Fruit fly (Drosophila melanogaster) S2 (cell line): ENCODE measurements around the gene CG9164.

Experiments
- CG8478 ChIP-seq: fragments of >200 bp; optimal IDR thresholded peaks from 2 replicates; lab custom pipeline; 2018
- CTCF ChIP-seq, 2 experiments: fragments of >200 bp; optimal IDR thresholded peaks; 2 replicates each; lab custom pipeline; 2018

DNA sequence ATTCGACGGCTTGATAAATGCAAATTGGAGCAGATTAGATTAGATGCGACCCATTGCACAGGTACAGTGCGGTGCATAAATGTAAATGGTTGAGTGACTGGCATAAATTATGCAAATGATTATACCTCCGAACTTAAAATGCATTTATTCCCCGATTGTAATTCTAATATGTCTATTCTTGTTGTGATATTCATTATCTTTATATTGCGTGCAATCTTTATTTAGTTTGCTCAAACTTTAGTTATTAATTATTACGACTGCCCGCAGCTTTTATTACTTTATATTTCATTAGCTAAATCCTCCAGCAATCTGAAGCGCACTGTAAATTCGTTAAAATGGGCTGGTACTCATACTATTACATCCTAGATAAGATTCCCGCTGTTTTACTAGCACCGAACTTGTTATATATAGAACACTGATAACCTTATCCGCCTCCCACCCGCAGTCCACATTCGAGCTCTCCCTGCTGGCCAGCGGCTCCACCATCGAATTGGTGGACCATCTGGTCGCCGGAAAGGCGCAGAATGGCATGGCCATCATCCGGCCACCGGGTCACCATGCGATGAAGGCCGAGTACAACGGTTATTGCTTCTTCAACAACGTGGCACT, 49.3 kb downstream of the CG9164 start:
- TF ChIP-seq CTCF (optimal IDR thresholded peaks at IDR 0.05; lab: Kevin White, UChicago) (no peak), CG8478 (no peak)
